Fruit fly (Drosophila melanogaster) whole organism, embryonic: ENCODE measurements around the gene CG13484.

Source experiments
- Aef1 ChIP-seq: fragments of 200-800 bp; sonication (Bioruptor generic); IDR thresholded peaks from 3 replicates; pipeline ENCODE4 v1.3.6; 2022; ENCODE audit warnings: missing biosample characterization, missing genetic modification characterization
- CG14014 ChIP-seq: fragments of 200-800 bp; sonication (Bioruptor generic); IDR thresholded peaks from 2 replicates; pipeline ENCODE4 v1.3.6; 2022; ENCODE audit warnings: missing biosample characterization, missing genetic modification characterization
- CG17385 ChIP-seq: fragments of 200-800 bp; sonication (Bioruptor generic); optimal IDR thresholded peaks from 3 replicates; lab custom pipeline; 2018; ENCODE audit warnings: missing biosample characterization, mild to moderate bottlenecking, missing genetic modification characterization
- CG17568 ChIP-seq: fragments of 200-800 bp; sonication (Bioruptor generic); optimal IDR thresholded peaks from 2 replicates; lab custom pipeline; 2018; ENCODE audit warnings: missing biosample characterization, mild to moderate bottlenecking, missing genetic modification characterization, moderate library complexity
- CG17829 ChIP-seq: fragments of 200-800 bp; optimal IDR thresholded peaks from 2 replicates; lab custom pipeline; 2019; ENCODE audit warnings: missing biosample characterization, mild to moderate bottlenecking, missing genetic modification characterization, moderate library complexity
- CG32532 ChIP-seq: fragments of 200-800 bp; sonication (Bioruptor generic); IDR thresholded peaks from 2 replicates; pipeline ENCODE4 v1.3.6; 2022; ENCODE audit warnings: missing biosample characterization, missing genetic modification characterization
- CG34224 ChIP-seq: fragments of 200-800 bp; sonication (Bioruptor generic); IDR thresholded peaks from 3 replicates; pipeline ENCODE4 v1.3.6; 2022; ENCODE audit warnings: missing biosample characterization, missing genetic modification characterization; ENCODE audit not compliant: partially characterized antibody
- CG5245 ChIP-seq: fragments of 200-800 bp; sonication (Bioruptor generic); optimal IDR thresholded peaks from 3 replicates; lab custom pipeline; 2016; ENCODE audit warnings: missing biosample characterization, missing genetic modification characterization
- CG6175 ChIP-seq: fragments of 200-800 bp; sonication (Bioruptor generic); IDR thresholded peaks from 3 replicates; pipeline ENCODE4 v1.3.6; 2022; ENCODE audit warnings: missing biosample characterization, missing genetic modification characterization
- CG7357 ChIP-seq: fragments of 200-800 bp; sonication (Bioruptor generic); IDR thresholded peaks from 3 replicates; pipeline ENCODE4 v1.3.6; 2022; ENCODE audit warnings: missing biosample characterization, missing genetic modification characterization
- CG7786 ChIP-seq: fragments of 200-800 bp; sonication (Bioruptor generic); optimal IDR thresholded peaks from 2 replicates; lab custom pipeline; 2016; ENCODE audit warnings: missing biosample characterization, missing genetic modification characterization
- CG8924 ChIP-seq: fragments of 200-800 bp; optimal IDR thresholded peaks from 3 replicates; lab custom pipeline; 2019; ENCODE audit warnings: missing biosample characterization, mild to moderate bottlenecking, missing genetic modification characterization, moderate library complexity
- CG8944 ChIP-seq: fragments of 200-800 bp; sonication (Bioruptor generic); optimal IDR thresholded peaks from 3 replicates; lab custom pipeline; 2016; ENCODE audit warnings: missing biosample characterization, missing genetic modification characterization
- CG9215 ChIP-seq: fragments of 200-800 bp; sonication (Bioruptor generic); IDR thresholded peaks from 2 replicates; pipeline ENCODE4 v1.3.6; 2022; ENCODE audit warnings: missing biosample characterization, missing genetic modification characterization
- Dref ChIP-seq: fragments of 200-800 bp; sonication (Bioruptor generic); IDR thresholded peaks from 2 replicates; pipeline ENCODE4 v1.3.6; 2022; ENCODE audit warnings: missing biosample characterization, missing genetic modification characterization
- Drgx ChIP-seq: fragments of 200-800 bp; sonication (Bioruptor generic); IDR thresholded peaks from 2 replicates; pipeline ENCODE4 v1.3.6; 2022; ENCODE audit warnings: missing biosample characterization, missing genetic modification characterization
- Ets65A ChIP-seq: fragments of 200-800 bp; sonication (Bioruptor generic); peaks from one replicate; lab custom pipeline; 2016; ENCODE audit warnings: missing biosample characterization, missing genetic modification characterization
- HHEX ChIP-seq: fragments of 200-800 bp; sonication (Bioruptor generic); optimal IDR thresholded peaks from 3 replicates; lab custom pipeline; 2017; ENCODE audit warnings: missing biosample characterization, mild to moderate bottlenecking, missing genetic modification characterization, missing genetic modification reagents
- Lim3 ChIP-seq: fragments of 200-800 bp; sonication (Bioruptor generic); IDR thresholded peaks from 2 replicates; pipeline ENCODE4 v1.3.6; 2022; ENCODE audit warnings: missing biosample characterization, missing genetic modification characterization
- Med ChIP-seq: fragments of 200-800 bp; sonication (Bioruptor generic); peaks from one replicate; lab custom pipeline; 2016; ENCODE audit warnings: missing biosample characterization, missing genetic modification characterization, mild to moderate bottlenecking, inconsistent platforms, moderate library complexity
- Pdp1 ChIP-seq, 2 experiments: fragments of 200-800 bp; sonication (Bioruptor generic); optimal IDR thresholded peaks; 3 replicates each; lab custom pipeline; 2016; ENCODE audit warnings: missing biosample characterization in 2 of 2, missing genetic modification characterization in 2 of 2, mild to moderate bottlenecking in 1 of 2, moderate library complexity in 1 of 2
- Sry-δ ChIP-seq: fragments of 200-800 bp; sonication (Bioruptor generic); optimal IDR thresholded peaks from 2 replicates; lab custom pipeline; 2016; ENCODE audit warnings: missing biosample characterization, missing genetic modification characterization
- Stat92E ChIP-seq, 3 experiments: fragments of >200 bp in 2 of 3; fragments of 200-800 bp in 1 of 3; sonication (Bioruptor generic) in 1 of 3; optimal IDR thresholded peaks; 2 replicates each; lab custom pipeline; 2017 to 2019; ENCODE audit warnings: missing biosample characterization in 3 of 3, missing genetic modification characterization in 3 of 3, mild to moderate bottlenecking in 1 of 3, moderate library complexity in 1 of 3
- bbx ChIP-seq: fragments of 200-800 bp; sonication (Bioruptor generic); IDR thresholded peaks from 2 replicates; pipeline ENCODE4 v1.3.6; 2022; ENCODE audit warnings: missing biosample characterization, missing genetic modification characterization; ENCODE audit not compliant: partially characterized antibody
- br ChIP-seq: fragments of >200 bp; optimal IDR thresholded peaks from 2 replicates; lab custom pipeline; 2017
- chinmo ChIP-seq: fragments of 200-800 bp; sonication (Bioruptor generic); IDR thresholded peaks from 4 replicates; pipeline ENCODE4 v1.3.6; 2022; ENCODE audit warnings: missing biosample characterization, missing genetic modification characterization; ENCODE audit not compliant: partially characterized antibody
- danr ChIP-seq: fragments of 200-800 bp; sonication (Bioruptor generic); IDR thresholded peaks from 2 replicates; pipeline ENCODE4 v1.3.6; 2022; ENCODE audit warnings: missing biosample characterization, missing genetic modification characterization
- dati ChIP-seq: fragments of 200-800 bp; sonication (Bioruptor generic); IDR thresholded peaks from 2 replicates; pipeline ENCODE4 v1.3.6; 2022; ENCODE audit warnings: missing biosample characterization, missing genetic modification characterization
- ewg ChIP-seq: fragments of 200-800 bp; sonication (Bioruptor generic); optimal IDR thresholded peaks from 3 replicates; lab custom pipeline; 2017; ENCODE audit warnings: mild to moderate bottlenecking, missing biosample characterization, missing genetic modification reagents, missing genetic modification characterization
- gsb ChIP-seq: fragments of 200-800 bp; sonication (Bioruptor generic); IDR thresholded peaks from 2 replicates; pipeline ENCODE4 v1.3.6; 2022; ENCODE audit warnings: missing biosample characterization, missing genetic modification characterization
- insv ChIP-seq, 2 experiments: fragments of 200-800 bp; sonication (Bioruptor generic); optimal IDR thresholded peaks; 3 replicates each; lab custom pipeline; 2016 to 2018; ENCODE audit warnings: missing biosample characterization in 2 of 2, missing genetic modification characterization in 2 of 2
- kah ChIP-seq: fragments of 200-800 bp; sonication (Bioruptor generic); optimal IDR thresholded peaks from 2 replicates; lab custom pipeline; 2018; ENCODE audit warnings: missing biosample characterization, mild to moderate bottlenecking, missing genetic modification characterization
- lov ChIP-seq, 2 experiments: fragments of 200-800 bp in 1 of 2; fragments of >200 bp in 1 of 2; sonication (Bioruptor generic) in 1 of 2; IDR thresholded peaks in 1 of 2; optimal IDR thresholded peaks in 1 of 2; 2 replicates in 1 of 2; 3 replicates in 1 of 2; pipeline versions ENCODE4 v1.3.6 to Lab custom; 2017 to 2022; ENCODE audit warnings: missing biosample characterization in 1 of 2, missing genetic modification characterization in 1 of 2
- nerfin-1 ChIP-seq: fragments of 200-800 bp; sonication (Bioruptor generic); optimal IDR thresholded peaks from 3 replicates; lab custom pipeline; 2019; ENCODE audit warnings: missing biosample characterization, mild to moderate bottlenecking, missing genetic modification characterization, moderate library complexity
- nmo ChIP-seq: fragments of 200-800 bp; sonication (Bioruptor generic); optimal IDR thresholded peaks from 2 replicates; lab custom pipeline; 2018; ENCODE audit warnings: missing biosample characterization, mild to moderate bottlenecking, missing genetic modification characterization, moderate library complexity
- pb ChIP-seq: fragments of 200-800 bp; sonication (Bioruptor generic); optimal IDR thresholded peaks from 3 replicates; lab custom pipeline; 2016; ENCODE audit warnings: missing biosample characterization, missing genetic modification characterization
- pho ChIP-seq: fragments of 200-800 bp; sonication (Bioruptor generic); optimal IDR thresholded peaks from 2 replicates; lab custom pipeline; 2016; ENCODE audit warnings: missing biosample characterization, missing genetic modification characterization
- psq ChIP-seq: fragments of 200-800 bp; sonication (Bioruptor generic); optimal IDR thresholded peaks from 2 replicates; lab custom pipeline; 2017; ENCODE audit warnings: missing biosample characterization, missing genetic modification characterization
- row ChIP-seq: fragments of 200-800 bp; sonication (Bioruptor generic); IDR thresholded peaks from 3 replicates; pipeline ENCODE4 v1.3.6; 2022; ENCODE audit warnings: missing biosample characterization, missing genetic modification characterization
- slp2 ChIP-seq: fragments of 200-800 bp; sonication (Bioruptor generic); optimal IDR thresholded peaks from 2 replicates; lab custom pipeline; 2016; ENCODE audit warnings: missing biosample characterization, missing genetic modification characterization
- sr ChIP-seq: fragments of 200-800 bp; sonication (Bioruptor generic); IDR thresholded peaks from 3 replicates; pipeline ENCODE4 v1.3.6; 2022; ENCODE audit warnings: missing biosample characterization, missing genetic modification characterization
- stc ChIP-seq: fragments of 200-800 bp; sonication (Bioruptor generic); IDR thresholded peaks from 2 replicates; pipeline ENCODE4 v1.3.6; 2022; ENCODE audit warnings: missing biosample characterization, missing genetic modification characterization
- tna ChIP-seq: fragments of 200-800 bp; sonication (Bioruptor generic); IDR thresholded peaks from 2 replicates; pipeline ENCODE4 v1.3.6; 2022; ENCODE audit warnings: missing biosample characterization, missing genetic modification characterization; ENCODE audit not compliant: partially characterized antibody
- zfh1 ChIP-seq: fragments of 200-800 bp; sonication (Bioruptor generic); IDR thresholded peaks from 3 replicates; pipeline ENCODE4 v1.3.6; 2022; ENCODE audit warnings: missing biosample characterization, missing genetic modification characterization
- zfh2 ChIP-seq: fragments of 200-800 bp; sonication (Bioruptor generic); optimal IDR thresholded peaks from 2 replicates; lab custom pipeline; 2016; ENCODE audit warnings: missing biosample characterization, missing genetic modification characterization

Gene CG13484

DNA sequence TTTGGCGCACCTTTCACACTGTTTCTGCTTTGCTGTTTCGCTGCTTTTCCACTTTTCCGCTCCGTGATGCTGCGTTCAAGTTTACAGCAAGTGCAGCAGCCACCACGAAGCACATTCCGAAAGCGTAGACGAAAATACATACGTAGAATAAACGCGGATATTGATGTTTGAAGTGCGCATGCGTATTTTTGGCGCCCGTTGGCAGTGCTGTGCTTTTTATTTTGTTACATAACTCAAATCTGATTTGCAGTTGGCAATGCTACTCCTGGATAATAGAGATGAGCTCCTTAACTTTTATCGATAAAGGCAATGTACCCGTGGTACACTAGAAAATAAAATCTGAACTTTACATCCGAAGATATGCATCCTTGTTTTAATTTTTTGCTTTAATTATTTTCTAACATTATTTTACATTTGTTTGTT is 46.2 kb downstream of the CG13484 start (continued):
- no peak for TF ChIP-seq lov (optimal IDR thresholded peaks at IDR 0.05; lab: Kevin White, UChicago)
- peak; percentile 13; the same call in 1 of the 3 replicates for TF ChIP-seq lov (GFP tag; IDR thresholded peaks at IDR 0.05; lab: Robert Waterston, UW)
- peak; percentile 94 for TF ChIP-seq ewg (GFP tag; lab: Kevin White, UChicago)
- TF ChIP-seq Drgx (GFP tag; lab: Robert Waterston, UW), result peak; percentile 43; the same call in 1 of the 2 replicates
- no peak for TF ChIP-seq CG7786 (GFP tag; lab: Kevin White, UChicago)
- TF ChIP-seq row, result peak; percentile 67
- TF ChIP-seq CG9215 (GFP tag; lab: Robert Waterston, UW), result peak; percentile 95
- no peak for TF ChIP-seq pb (GFP tag; lab: Kevin White, UChicago)
- no peak for TF ChIP-seq Lim3
- TF ChIP-seq Aef1 (GFP tag; lab: Robert Waterston, UW), result no peak
- no peak for TF ChIP-seq danr
- peak; percentile 7 for TF ChIP-seq kah (GFP tag; lab: Kevin White, UChicago)
- TF ChIP-seq slp2 (GFP tag; lab: Kevin White, UChicago), result no peak
- TF ChIP-seq br (lab: Kevin White, UChicago), result no peak
- TF ChIP-seq stc (GFP tag; lab: Robert Waterston, UW), result no peak
- no peak for TF ChIP-seq dati
- no peak for TF ChIP-seq zfh2 (GFP tag; lab: Kevin White, UChicago)
- peak; percentile 14 for TF ChIP-seq CG8944
- TF ChIP-seq chinmo (GFP tag; lab: Robert Waterston, UW), result peak; percentile 88; the same call in 2 of the 4 replicates
- TF ChIP-seq CG14014, result no peak
- TF ChIP-seq CG6175 (GFP tag; lab: Robert Waterston, UW), result no peak
- no peak for TF ChIP-seq CG17568 (GFP tag; lab: Kevin White, UChicago)
- TF ChIP-seq pho (GFP tag; lab: Kevin White, UChicago), result peak; percentile 9
- peak; percentile 38 for TF ChIP-seq nerfin-1 (tag; lab: Kevin White, UChicago)
- TF ChIP-seq CG34224, result no peak
- peak; percentile 26 for TF ChIP-seq CG8924 (tag; lab: Kevin White, UChicago)
- no peak for TF ChIP-seq Stat92E (GFP tag; optimal IDR thresholded peaks at IDR 0.05; lab: Kevin White, UChicago)
- TF ChIP-seq Sry-δ (GFP tag; lab: Kevin White, UChicago), result peak; percentile 73
- TF ChIP-seq CG7357 (GFP tag; lab: Robert Waterston, UW), result no peak
- peak; percentile 39 for TF ChIP-seq Ets65A (GFP tag; lab: Kevin White, UChicago)
- peak; percentile 72 for TF ChIP-seq Med (GFP tag; lab: Kevin White, UChicago)
- TF ChIP-seq tna (GFP tag; lab: Robert Waterston, UW), result 0 out of 2 replicates have a peak, but pooled peaks have one; percentile 21
- peak; percentile 55 for TF ChIP-seq Dref (GFP tag; lab: Robert Waterston, UW)
- no peak for TF ChIP-seq nmo (GFP tag; lab: Kevin White, UChicago)
- no peak for TF ChIP-seq CG5245 (GFP tag; lab: Kevin White, UChicago)
- TF ChIP-seq HHEX (GFP tag; lab: Kevin White, UChicago), result no peak
- TF ChIP-seq sr, result 0 out of 3 replicates have a peak, but pooled peaks have one; percentile 28
- no peak for TF ChIP-seq gsb (GFP tag; lab: Robert Waterston, UW)
- TF ChIP-seq, all 482 proteins: peak for 43

DNA sequence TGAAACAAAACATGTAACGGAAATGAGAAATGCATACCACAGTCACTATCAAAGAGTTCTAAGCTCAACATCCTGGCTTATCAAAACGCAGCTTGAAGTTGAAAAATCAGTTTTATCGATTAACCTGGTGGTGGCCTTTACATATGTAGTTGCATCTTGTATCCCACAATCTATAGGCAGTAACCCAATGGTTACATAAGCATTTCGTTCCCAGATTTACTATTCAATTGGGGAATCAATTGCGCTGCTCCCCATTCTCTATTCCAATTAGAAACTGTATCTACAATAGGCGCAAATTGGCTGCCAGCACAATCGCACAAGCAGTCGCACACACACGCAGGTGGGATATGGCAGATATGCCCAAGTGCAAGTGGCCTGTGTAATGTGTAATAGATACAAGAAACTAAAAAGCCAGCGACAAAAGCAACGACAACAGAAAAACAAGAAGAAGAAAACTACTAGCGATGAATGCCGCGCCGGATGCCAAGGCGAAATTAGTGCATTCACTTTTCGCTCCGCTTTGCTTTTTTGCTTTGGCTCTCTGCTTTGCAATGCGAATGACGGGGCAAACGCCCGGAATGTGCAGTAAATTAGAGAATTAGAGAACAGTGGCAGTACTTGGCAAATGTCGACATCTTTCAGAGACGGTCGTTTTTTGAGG is 47.1 kb downstream of the CG13484 start:
- TF ChIP-seq psq (GFP tag; lab: Kevin White, UChicago) (peak; percentile 25), zfh1 (GFP tag; lab: Robert Waterston, UW) (0 out of 3 replicates have a peak, but pooled peaks have one; percentile 19), CG17385 (peak; percentile 57), Pdp1 (GFP tag; optimal IDR thresholded peaks at IDR 0.05; lab: Kevin White, UChicago) (peak in 1 of 2 experiments; percentile 91), Med (GFP tag; lab: Kevin White, UChicago) (peak; percentile 32), CG32532 (GFP tag; lab: Robert Waterston, UW) (no peak), bbx (GFP tag; lab: Robert Waterston, UW) (0 out of 2 replicates have a peak, but pooled peaks have one; percentile 8), CG17829 (tag; lab: Kevin White, UChicago) (no peak), insv (GFP tag; optimal IDR thresholded peaks at IDR 0.05; lab: Kevin White, UChicago) (peak in 1 of 2 experiments; percentile 0)
